Worm (Caenorhabditis elegans) whole organism, L1 larva: ENCODE results near the gene rab-37.
A peak's percentile ranks its signal among the peaks of the same experiment; 100 is the strongest.

Experiments
- C04F5.9 ChIP-seq: sonication (generic microtip); optimal IDR thresholded peaks from 2 replicates; lab custom pipeline; 2016; ENCODE audit warnings: missing genetic modification characterization, missing compliant biosample characterization
- C16A3.4 ChIP-seq: fragments of 150-350 bp; optimal IDR thresholded peaks from 2 replicates; lab custom pipeline; 2014; ENCODE audit warnings: missing biosample characterization, missing genetic modification characterization
- Y116A8C.19 ChIP-seq: sonication (generic microtip); optimal IDR thresholded peaks from 2 replicates; lab custom pipeline; 2016; ENCODE audit warnings: missing compliant biosample characterization, missing genetic modification characterization, borderline replicate concordance
- aha-1 ChIP-seq: fragments of 150-350 bp; optimal IDR thresholded peaks from 2 replicates; lab custom pipeline; 2014; ENCODE audit warnings: missing biosample characterization, missing genetic modification characterization
- alr-1 ChIP-seq: fragments of 200-800 bp; sonication (Bioruptor generic); optimal IDR thresholded peaks from 2 replicates; lab custom pipeline; 2018; ENCODE audit warnings: borderline replicate concordance, mild to moderate bottlenecking, missing genetic modification characterization, missing compliant biosample characterization
- ama-1 ChIP-seq: fragments of 150-350 bp; optimal IDR thresholded peaks from 2 replicates; lab custom pipeline; 2014
- ceh-63 ChIP-seq: fragments of 200-800 bp; sonication (Bioruptor generic); optimal IDR thresholded peaks from 2 replicates; lab custom pipeline; 2018; ENCODE audit warnings: mild to moderate bottlenecking, missing genetic modification characterization, missing compliant biosample characterization
- ceh-88 ChIP-seq: fragments of 200-800 bp; sonication (Bioruptor generic); IDR thresholded peaks from 2 replicates; pipeline ENCODE4 v1.3.6; 2022; ENCODE audit warnings: missing genetic modification characterization, missing compliant biosample characterization
- ceh-90 ChIP-seq: sonication (generic microtip); optimal IDR thresholded peaks from 2 replicates; lab custom pipeline; 2016; ENCODE audit warnings: missing genetic modification characterization, missing compliant biosample characterization
- ces-1 ChIP-seq: fragments of 150-350 bp; optimal IDR thresholded peaks from 2 replicates; lab custom pipeline; 2014; ENCODE audit warnings: missing biosample characterization, missing genetic modification reagents, missing genetic modification characterization
- dsc-1 ChIP-seq: sonication (generic microtip); optimal IDR thresholded peaks from 2 replicates; lab custom pipeline; 2016; ENCODE audit warnings: mild to moderate bottlenecking, missing genetic modification characterization, missing compliant biosample characterization
- efl-3 ChIP-seq: fragments of 200-800 bp; sonication (Bioruptor generic); optimal IDR thresholded peaks from 2 replicates; lab custom pipeline; 2018; ENCODE audit warnings: mild to moderate bottlenecking, missing genetic modification characterization, missing compliant biosample characterization
- egl-13 ChIP-seq: sonication (generic microtip); optimal IDR thresholded peaks from 2 replicates; lab custom pipeline; 2016; ENCODE audit warnings: missing genotype, missing genetic modification reagents, missing genetic modification characterization, missing compliant biosample characterization
- elt-2 ChIP-seq: sonication (generic microtip); optimal IDR thresholded peaks from 2 replicates; lab custom pipeline; 2016; ENCODE audit warnings: missing genetic modification characterization, mild to moderate bottlenecking, inconsistent platforms, missing compliant biosample characterization, missing genetic modification reagents
- fkh-4 ChIP-seq: sonication (generic microtip); optimal IDR thresholded peaks from 2 replicates; lab custom pipeline; 2016; ENCODE audit warnings: missing compliant biosample characterization, missing genetic modification characterization, borderline replicate concordance
- fkh-8 ChIP-seq: sonication (generic microtip); optimal IDR thresholded peaks from 2 replicates; lab custom pipeline; 2016; ENCODE audit warnings: mild to moderate bottlenecking, missing genetic modification characterization, missing compliant biosample characterization
- hlh-4 ChIP-seq: sonication (generic microtip); optimal IDR thresholded peaks from 2 replicates; lab custom pipeline; 2016; ENCODE audit warnings: mild to moderate bottlenecking, missing genetic modification characterization, missing compliant biosample characterization
- hpl-2 ChIP-seq: fragments of 150-350 bp; optimal IDR thresholded peaks from 2 replicates; lab custom pipeline; 2014; ENCODE audit warnings: missing biosample characterization, missing genetic modification reagents, missing genetic modification characterization
- isw-1 ChIP-seq: fragments of 200-800 bp; sonication (Bioruptor generic); IDR thresholded peaks from 2 replicates; pipeline ENCODE4 v1.3.6; 2022; ENCODE audit warnings: missing genetic modification characterization, missing compliant biosample characterization
- jun-1 ChIP-seq: fragments of 150-350 bp; optimal IDR thresholded peaks from 2 replicates; lab custom pipeline; 2014; ENCODE audit warnings: missing biosample characterization, missing genetic modification reagents, missing genetic modification characterization
- lin-13 ChIP-seq: fragments of 150-350 bp; optimal IDR thresholded peaks from 2 replicates; lab custom pipeline; 2014; ENCODE audit warnings: missing biosample characterization, missing genetic modification reagents, missing genetic modification characterization
- lin-35 ChIP-seq, 2 experiments: fragments of 150-350 bp; optimal IDR thresholded peaks; 2 replicates each; lab custom pipeline; 2014; ENCODE audit warnings: missing biosample characterization in 2 of 2, missing genetic modification characterization in 2 of 2, missing genetic modification reagents in 2 of 2
- lin-39 ChIP-seq: fragments of 150-350 bp; optimal IDR thresholded peaks from 2 replicates; lab custom pipeline; 2014; ENCODE audit warnings: missing biosample characterization, missing genetic modification reagents, missing genetic modification characterization
- lir-3 ChIP-seq: sonication (generic microtip); optimal IDR thresholded peaks from 2 replicates; lab custom pipeline; 2016; ENCODE audit warnings: mild to moderate bottlenecking, missing genetic modification characterization, moderate library complexity, missing compliant biosample characterization; ENCODE audit not compliant: poor library complexity
- lsy-2 ChIP-seq, 2 experiments: fragments of 150-350 bp; optimal IDR thresholded peaks; 2 replicates each; lab custom pipeline; 2014; ENCODE audit warnings: missing biosample characterization in 2 of 2, missing genetic modification characterization in 2 of 2
- mdl-1 ChIP-seq, 2 experiments: fragments of 150-350 bp; optimal IDR thresholded peaks; 2 replicates each; lab custom pipeline; 2014 to 2017; ENCODE audit warnings: missing biosample characterization in 2 of 2, missing genetic modification characterization in 2 of 2, inconsistent platforms in 1 of 2
- mep-1 ChIP-seq: fragments of 150-350 bp; optimal IDR thresholded peaks from 2 replicates; lab custom pipeline; 2014; ENCODE audit warnings: missing biosample characterization, missing genetic modification characterization
- nhr-11 ChIP-seq: fragments of 150-350 bp; optimal IDR thresholded peaks from 2 replicates; lab custom pipeline; 2014; ENCODE audit warnings: missing biosample characterization, missing genetic modification characterization
- nhr-12 ChIP-seq: sonication (generic microtip); optimal IDR thresholded peaks from 2 replicates; lab custom pipeline; 2017; ENCODE audit warnings: missing biosample characterization, missing genetic modification characterization
- nhr-19 ChIP-seq: fragments of 200-800 bp; sonication (Bioruptor generic); conservative IDR thresholded peaks from 2 replicates; pipeline ENCODE4 v1.3.6; 2022; ENCODE audit warnings: missing genetic modification characterization, missing compliant biosample characterization
- nhr-20 ChIP-seq: sonication (generic microtip); optimal IDR thresholded peaks from 2 replicates; lab custom pipeline; 2016; ENCODE audit warnings: mild to moderate bottlenecking, missing genetic modification characterization, missing compliant biosample characterization
- nhr-237 ChIP-seq: fragments of 150-350 bp; optimal IDR thresholded peaks from 2 replicates; lab custom pipeline; 2014; ENCODE audit warnings: missing biosample characterization, missing genetic modification characterization
- nhr-47 ChIP-seq: sonication (generic microtip); optimal IDR thresholded peaks from 2 replicates; lab custom pipeline; 2016; ENCODE audit warnings: mild to moderate bottlenecking, missing genetic modification characterization, moderate library complexity, missing compliant biosample characterization
- nhr-71 ChIP-seq: sonication (generic microtip); optimal IDR thresholded peaks from 2 replicates; lab custom pipeline; 2016; ENCODE audit warnings: mild to moderate bottlenecking, missing genetic modification characterization, moderate library complexity, missing compliant biosample characterization
- nhr-76 ChIP-seq: sonication (generic microtip); optimal IDR thresholded peaks from 2 replicates; lab custom pipeline; 2017; ENCODE audit warnings: missing biosample characterization, missing genetic modification characterization
- nhr-85 ChIP-seq: sonication (generic microtip); peaks from one replicate; lab custom pipeline; 2016; ENCODE audit warnings: missing genetic modification characterization, inconsistent platforms, missing compliant biosample characterization
- pag-3 ChIP-seq: sonication (generic microtip); optimal IDR thresholded peaks from 2 replicates; lab custom pipeline; 2017; ENCODE audit warnings: missing genetic modification characterization, mild to moderate bottlenecking, missing compliant biosample characterization, antibody characterized with exemption, borderline replicate concordance; ENCODE audit not compliant: insufficient read depth
- pax-3 ChIP-seq: fragments of 200-800 bp; sonication (Bioruptor generic); optimal IDR thresholded peaks from 2 replicates; lab custom pipeline; 2018; ENCODE audit warnings: mild to moderate bottlenecking, missing genetic modification characterization, moderate library complexity, missing compliant biosample characterization
- pqm-1 ChIP-seq: sonication (generic microtip); optimal IDR thresholded peaks from 3 replicates; lab custom pipeline; 2017; ENCODE audit warnings: missing biosample characterization, missing genetic modification characterization
- rnt-1 ChIP-seq: sonication (generic microtip); optimal IDR thresholded peaks from 2 replicates; lab custom pipeline; 2016; ENCODE audit warnings: mild to moderate bottlenecking, missing genetic modification characterization, moderate library complexity, missing compliant biosample characterization
- skn-1 ChIP-seq: fragments of 150-350 bp; optimal IDR thresholded peaks from 2 replicates; lab custom pipeline; 2014; ENCODE audit warnings: missing biosample characterization, missing genetic modification characterization
- sox-4 ChIP-seq: sonication (generic microtip); optimal IDR thresholded peaks from 2 replicates; lab custom pipeline; 2016; ENCODE audit warnings: missing genetic modification characterization, missing compliant biosample characterization
- sup-37 ChIP-seq: fragments of 200-800 bp; sonication (Bioruptor generic); optimal IDR thresholded peaks from 2 replicates; lab custom pipeline; 2018; ENCODE audit warnings: mild to moderate bottlenecking, missing genetic modification characterization, missing compliant biosample characterization
- swsn-7 ChIP-seq: sonication (generic microtip); optimal IDR thresholded peaks from 2 replicates; lab custom pipeline; 2016; ENCODE audit warnings: missing genetic modification characterization, missing compliant biosample characterization
- tbx-2 ChIP-seq: sonication (generic microtip); optimal IDR thresholded peaks from 2 replicates; lab custom pipeline; 2016; ENCODE audit warnings: missing genetic modification characterization, missing compliant biosample characterization
- tlp-1 ChIP-seq: fragments of 150-350 bp; optimal IDR thresholded peaks from 2 replicates; lab custom pipeline; 2014; ENCODE audit warnings: missing biosample characterization, missing genetic modification characterization
- unc-130 ChIP-seq: fragments of 150-350 bp; optimal IDR thresholded peaks from 2 replicates; lab custom pipeline; 2017; ENCODE audit warnings: missing biosample characterization, missing genetic modification characterization, inconsistent platforms
- unc-30 ChIP-seq: sonication (generic microtip); optimal IDR thresholded peaks from 2 replicates; lab custom pipeline; 2017; ENCODE audit warnings: missing biosample characterization, missing genetic modification characterization
- unc-86 ChIP-seq: sonication (generic microtip); optimal IDR thresholded peaks from 2 replicates; lab custom pipeline; 2016; ENCODE audit warnings: missing genetic modification characterization, missing compliant biosample characterization
- vab-15 ChIP-seq: sonication (generic microtip); optimal IDR thresholded peaks from 2 replicates; lab custom pipeline; 2017; ENCODE audit warnings: missing genotype, mild to moderate bottlenecking, missing genetic modification characterization, missing compliant biosample characterization
- ztf-4 ChIP-seq: fragments of 150-350 bp; optimal IDR thresholded peaks from 2 replicates; lab custom pipeline; 2014; ENCODE audit warnings: missing biosample characterization, missing genetic modification characterization

rab-37 gene

DNA sequence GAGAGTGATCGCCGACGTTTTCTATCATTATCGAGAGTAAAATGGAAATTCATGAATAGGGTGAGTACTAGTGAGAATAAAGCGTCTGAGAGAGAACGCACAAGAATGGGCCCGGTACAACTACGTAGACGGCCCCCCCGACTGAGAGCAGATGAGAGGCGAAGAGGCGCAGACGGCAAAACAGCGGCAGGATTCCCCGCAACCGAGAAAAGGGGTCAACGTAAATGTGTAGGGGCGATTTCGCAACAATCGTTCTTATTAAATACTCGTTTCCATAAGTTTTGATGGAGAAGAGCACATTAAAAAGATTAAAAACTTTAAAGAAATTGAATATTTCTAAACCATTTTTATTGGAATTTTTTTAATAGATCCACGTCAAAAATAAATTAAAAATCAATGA lies 21.0 kb downstream of the rab-37 start (continued):
- TF ChIP-seq lir-3 (no peak), sox-4 (tag; lab: Kevin White, UChicago) (no peak), pax-3 (tag; lab: Kevin White, UChicago) (no peak), mdl-1 (tag; optimal IDR thresholded peaks at IDR 0.05; lab: Kevin White, UChicago) (no peak)

DNA sequence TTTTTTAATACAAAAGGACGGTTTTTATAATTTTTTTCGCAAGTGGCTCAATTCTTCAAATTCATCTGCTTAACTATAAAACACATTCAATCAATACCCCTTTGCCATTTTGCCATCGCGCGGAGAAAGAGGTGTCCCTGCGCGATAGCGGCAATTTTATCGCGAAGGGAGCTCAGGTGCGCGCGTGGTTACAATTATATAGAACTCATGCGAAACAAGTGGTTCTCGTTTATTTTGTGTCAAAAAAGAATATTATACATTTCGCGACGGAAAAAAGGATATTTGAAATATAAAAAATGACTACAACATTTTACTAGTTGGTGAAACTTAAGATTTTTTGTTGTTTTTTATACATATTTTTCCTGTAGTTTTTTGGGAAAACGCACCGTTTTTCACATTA lies 26.5 kb downstream of the rab-37 start:
- TF ChIP-seq unc-86 (tag; lab: Kevin White, UChicago): peak; percentile 99
- TF ChIP-seq jun-1 (tag; lab: Kevin White, UChicago): peak; percentile 100
- no peak for TF ChIP-seq alr-1 (tag; lab: Kevin White, UChicago)
- TF ChIP-seq nhr-11 (tag; lab: Kevin White, UChicago): peak; percentile 99
- peak; percentile 100 for TF ChIP-seq dsc-1 (tag; lab: Kevin White, UChicago)
- peak; percentile 72 to 91 for TF ChIP-seq lin-35 (GFP tag; optimal IDR thresholded peaks at IDR 0.05; lab: Kevin White, UChicago)
- peak; percentile 97 for TF ChIP-seq lin-13 (GFP tag; lab: Kevin White, UChicago)
- TF ChIP-seq ceh-88 (GFP tag; lab: Robert Waterston, UW): peak; percentile 98
- TF ChIP-seq nhr-20 (tag; lab: Kevin White, UChicago): peak; percentile 99
- peak; percentile 84 for TF ChIP-seq vab-15 (tag; lab: Kevin White, UChicago)
- TF ChIP-seq elt-2 (tag; lab: Kevin White, UChicago): peak; percentile 91
- TF ChIP-seq nhr-47: peak; percentile 100
- TF ChIP-seq nhr-85 (tag; lab: Kevin White, UChicago): peak; percentile 98
- peak; percentile 42 for TF ChIP-seq Y116A8C.19 (tag; lab: Kevin White, UChicago)
- TF ChIP-seq swsn-7 (tag; lab: Kevin White, UChicago): peak; percentile 99
- peak; percentile 99 for TF ChIP-seq C16A3.4 (tag; lab: Kevin White, UChicago)
- TF ChIP-seq tbx-2 (tag; lab: Kevin White, UChicago): peak; percentile 100
- TF ChIP-seq nhr-71 (tag; lab: Kevin White, UChicago): peak; percentile 99
- peak; percentile 99 for TF ChIP-seq ztf-4 (tag; lab: Kevin White, UChicago)
- peak; percentile 95 for TF ChIP-seq efl-3 (GFP tag; lab: Kevin White, UChicago)
- peak; percentile 99 for TF ChIP-seq lin-39 (tag; lab: Kevin White, UChicago)
- TF ChIP-seq unc-30 (tag; lab: Kevin White, UChicago): peak; percentile 80
- TF ChIP-seq hlh-4 (tag; lab: Kevin White, UChicago): peak; percentile 89
- TF ChIP-seq nhr-12 (tag; lab: Kevin White, UChicago): peak; percentile 85
- TF ChIP-seq ceh-63 (GFP tag; lab: Kevin White, UChicago): peak; percentile 88
- peak; percentile 96 for TF ChIP-seq fkh-8 (tag; lab: Kevin White, UChicago)
- peak; percentile 94 for TF ChIP-seq aha-1 (tag; lab: Kevin White, UChicago)
- TF ChIP-seq lir-3: peak; percentile 94
- peak; percentile 95 for TF ChIP-seq unc-130
- no peak for TF ChIP-seq tlp-1 (tag; lab: Kevin White, UChicago)
- TF ChIP-seq sup-37 (GFP tag; lab: Kevin White, UChicago): peak; percentile 98
- TF ChIP-seq isw-1 (GFP tag; lab: Robert Waterston, UW): peak; percentile 93
- TF ChIP-seq ama-1: peak; percentile 27
- peak; percentile 95 for TF ChIP-seq hpl-2 (GFP tag; lab: Kevin White, UChicago)
- TF ChIP-seq nhr-19: peak; percentile 99
- peak; percentile 95 for TF ChIP-seq nhr-76 (tag; lab: Kevin White, UChicago)
- no peak for TF ChIP-seq ceh-90 (tag; lab: Kevin White, UChicago)
- TF ChIP-seq C04F5.9 (tag; lab: Kevin White, UChicago): peak; percentile 96
- peak; percentile 100 for TF ChIP-seq mep-1 (tag; lab: Kevin White, UChicago)
- TF ChIP-seq lsy-2 (tag; optimal IDR thresholded peaks at IDR 0.05; lab: Kevin White, UChicago): peak; percentile 93 to 96
- TF ChIP-seq rnt-1 (tag; lab: Kevin White, UChicago): peak; percentile 99
- TF ChIP-seq mdl-1 (tag; optimal IDR thresholded peaks at IDR 0.05; lab: Kevin White, UChicago): peak in 1 of 2 experiments; percentile 95
- TF ChIP-seq nhr-237 (tag; lab: Kevin White, UChicago): peak; percentile 100
- peak; percentile 96 for TF ChIP-seq ces-1 (GFP tag; lab: Kevin White, UChicago)
- peak; percentile 90 for TF ChIP-seq pqm-1 (tag; lab: Kevin White, UChicago)
- no peak for TF ChIP-seq pag-3
- TF ChIP-seq fkh-4 (tag; lab: Kevin White, UChicago): peak; percentile 94
- TF ChIP-seq sox-4 (tag; lab: Kevin White, UChicago): peak; percentile 100
- TF ChIP-seq skn-1 (tag; lab: Kevin White, UChicago): peak; percentile 99
- TF ChIP-seq egl-13 (tag; lab: Kevin White, UChicago): peak; percentile 100
